Worm (Caenorhabditis elegans): ENCODE data around the gene F08D12.3.

ce11 chrII:2769021-2769420, 10.3 kb upstream of the F08D12.3 start, which contains the start of gene F08D12.7:
- TF ChIP-seq ztf-11 (tag; optimal IDR thresholded peaks at IDR 0.05) (no peak), egl-27 (tag; optimal IDR thresholded peaks at IDR 0.05) (no peak), pha-4 (tag; optimal IDR thresholded peaks at IDR 0.05) (no peak), tbx-2 (tag; optimal IDR thresholded peaks at IDR 0.05) (no peak), ceh-82 (tag; optimal IDR thresholded peaks at IDR 0.05) (no peak), nhr-237 (tag; optimal IDR thresholded peaks at IDR 0.05) (no peak), daf-12 (tag; optimal IDR thresholded peaks at IDR 0.05) (no peak), jun-1 (tag; optimal IDR thresholded peaks at IDR 0.05) (no peak), zag-1 (tag; optimal IDR thresholded peaks at IDR 0.05) (no peak)
